ENCODE assay signal across 1 fruit fly cellular context in the genomic region with DNA sequence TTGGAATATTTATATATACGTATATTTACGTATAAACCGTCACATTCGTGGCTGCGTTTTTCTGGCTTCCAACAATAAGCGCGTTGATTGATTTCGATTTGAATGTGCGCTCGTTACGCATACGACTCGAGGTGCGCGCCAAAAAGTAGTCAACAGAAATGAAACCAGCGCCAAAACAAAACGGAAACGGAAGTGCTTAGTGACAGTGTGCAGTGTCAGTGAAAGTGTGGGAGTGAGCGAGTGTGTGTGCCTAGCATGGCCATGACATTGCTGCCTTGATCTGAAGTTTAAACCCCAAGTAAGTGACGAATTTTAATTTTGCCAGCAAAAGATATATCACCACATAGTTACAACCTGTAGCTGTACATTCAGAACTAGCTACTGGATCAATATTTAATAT.
TF ChIP-seq lines count a peak whose summit lies in the region.

A gene (plus strand): TSS at position 192 of the 400 bp plus-strand sequence.

TF ChIP-seq in whole organism, embryonic, 481 proteins besides CTCF, POLR2A, EP300 and RAD21 (continued from another document and continues in another):
- TF ChIP-seq HmgD (GFP tag; optimal IDR thresholded peaks at IDR 0.05; lab: Kevin White, UChicago), result no peak
- TF ChIP-seq run (tag; optimal IDR thresholded peaks at IDR 0.05; lab: Kevin White, UChicago), result no peak
- no peak for TF ChIP-seq CG4282 (GFP tag; optimal IDR thresholded peaks at IDR 0.05; lab: Kevin White, UChicago)
- TF ChIP-seq CG6813 (GFP tag; optimal IDR thresholded peaks at IDR 0.05; lab: Kevin White, UChicago), result peak; percentile 75
- no peak for TF ChIP-seq D (optimal IDR thresholded peaks at IDR 0.05; lab: Kevin White, UChicago)
- peak; percentile 56 for TF ChIP-seq D (GFP tag; optimal IDR thresholded peaks at IDR 0.05; lab: Kevin White, UChicago)
- no peak for TF ChIP-seq Pdp1 (GFP tag; optimal IDR thresholded peaks at IDR 0.05; lab: Kevin White, UChicago)
- peak; percentile 36 for TF ChIP-seq MTF-1 (GFP tag; optimal IDR thresholded peaks at IDR 0.05; lab: Kevin White, UChicago; ENCODE audit: borderline replicate concordance)
- TF ChIP-seq HmgZ (tag; optimal IDR thresholded peaks at IDR 0.05; lab: Kevin White, UChicago), result no peak
- TF ChIP-seq row (GFP tag; IDR thresholded peaks at IDR 0.05; lab: Robert Waterston, UW), result no peak
- no peak for TF ChIP-seq zf30C (GFP tag; optimal IDR thresholded peaks at IDR 0.05; lab: Kevin White, UChicago)
- TF ChIP-seq Poxn (GFP tag; IDR thresholded peaks at IDR 0.05; lab: Robert Waterston, UW), result no peak
- no peak for TF ChIP-seq eve (GFP tag; optimal IDR thresholded peaks at IDR 0.05; lab: Kevin White, UChicago)
- no peak for TF ChIP-seq hb (GFP tag; IDR thresholded peaks at IDR 0.05; lab: Robert Waterston, UW; ENCODE audit: partially characterized antibody)
- no peak for TF ChIP-seq Xrp1 (GFP tag; IDR thresholded peaks at IDR 0.05; lab: Robert Waterston, UW)
- no peak for TF ChIP-seq Ptx1 (GFP tag; IDR thresholded peaks at IDR 0.05; lab: Robert Waterston, UW)
- TF ChIP-seq CG3407 (GFP tag; optimal IDR thresholded peaks at IDR 0.05; lab: Kevin White, UChicago), result no peak
- no peak for TF ChIP-seq gfzf (GFP tag; optimal IDR thresholded peaks at IDR 0.05; lab: Kevin White, UChicago)
- no peak for TF ChIP-seq mirr (GFP tag; optimal IDR thresholded peaks at IDR 0.05; lab: Kevin White, UChicago)
- peak; percentile 18 for TF ChIP-seq ac (GFP tag; optimal IDR thresholded peaks at IDR 0.05; lab: Kevin White, UChicago)
- TF ChIP-seq inv (GFP tag; IDR thresholded peaks at IDR 0.05; lab: Robert Waterston, UW; ENCODE audit: partially characterized antibody), result no peak
- TF ChIP-seq HLH3B (GFP tag; IDR thresholded peaks at IDR 0.05; lab: Robert Waterston, UW), result no peak
- no peak for TF ChIP-seq CG15269 (tag; optimal IDR thresholded peaks at IDR 0.05; lab: Kevin White, UChicago)
- no peak for TF ChIP-seq CG30403 (GFP tag; optimal IDR thresholded peaks at IDR 0.05; lab: Kevin White, UChicago)
- no peak for TF ChIP-seq nom (GFP tag; optimal IDR thresholded peaks at IDR 0.05; lab: Kevin White, UChicago)
- no peak for TF ChIP-seq Myb (GFP tag; optimal IDR thresholded peaks at IDR 0.05; lab: Kevin White, UChicago)
- no peak for TF ChIP-seq Gug (GFP tag; IDR thresholded peaks at IDR 0.05; lab: Robert Waterston, UW)
- peak; percentile 5 for TF ChIP-seq CG8089 (GFP tag; optimal IDR thresholded peaks at IDR 0.05; lab: Kevin White, UChicago)
- peak; percentile 83 for TF ChIP-seq CG4707 (GFP tag; optimal IDR thresholded peaks at IDR 0.05; lab: Kevin White, UChicago)
- no peak for TF ChIP-seq prd (optimal IDR thresholded peaks at IDR 0.05; lab: Kevin White, UChicago)
- no peak for TF ChIP-seq prd (GFP tag; IDR thresholded peaks at IDR 0.05; lab: Robert Waterston, UW)
- peak; percentile 80 for TF ChIP-seq CG12219 (GFP tag; optimal IDR thresholded peaks at IDR 0.05; lab: Kevin White, UChicago)
- peak; percentile 63 for TF ChIP-seq CG6254 (GFP tag; optimal IDR thresholded peaks at IDR 0.05; lab: Kevin White, UChicago)
- peak; percentile 81 for TF ChIP-seq fd64A (GFP tag; optimal IDR thresholded peaks at IDR 0.05; lab: Kevin White, UChicago)
- TF ChIP-seq NfI (GFP tag; optimal IDR thresholded peaks at IDR 0.05; lab: Kevin White, UChicago), result peak; percentile 78
- TF ChIP-seq CG9609 (GFP tag; optimal IDR thresholded peaks at IDR 0.05; lab: Kevin White, UChicago), result peak; percentile 11
- no peak for TF ChIP-seq p53 (GFP tag; optimal IDR thresholded peaks at IDR 0.05; lab: Kevin White, UChicago)
- TF ChIP-seq C15 (GFP tag; IDR thresholded peaks at IDR 0.05; lab: Robert Waterston, UW), result no peak
- TF ChIP-seq sug (tag; optimal IDR thresholded peaks at IDR 0.05; lab: Kevin White, UChicago), result no peak
- peak; percentile 25 for TF ChIP-seq Camta (GFP tag; optimal IDR thresholded peaks at IDR 0.05; lab: Kevin White, UChicago)
- no peak for TF ChIP-seq CG2199 (GFP tag; IDR thresholded peaks at IDR 0.05; lab: Robert Waterston, UW)
- TF ChIP-seq Dip3 (GFP tag; optimal IDR thresholded peaks at IDR 0.05; lab: Kevin White, UChicago), result no peak
- TF ChIP-seq E2f1 (GFP tag; IDR thresholded peaks at IDR 0.05; lab: Robert Waterston, UW), result no peak
- TF ChIP-seq CG11695 (GFP tag; IDR thresholded peaks at IDR 0.05; lab: Robert Waterston, UW), result 0 out of 3 replicates have a peak, but pooled peaks have one; percentile 14
- no peak for TF ChIP-seq CG9876 (GFP tag; optimal IDR thresholded peaks at IDR 0.05; lab: Kevin White, UChicago)
- no peak for TF ChIP-seq CG15514 (GFP tag; optimal IDR thresholded peaks at IDR 0.05; lab: Kevin White, UChicago)
- TF ChIP-seq CG12769 (tag; optimal IDR thresholded peaks at IDR 0.05; lab: Kevin White, UChicago), result no peak
- no peak for TF ChIP-seq CG30431 (GFP tag; optimal IDR thresholded peaks at IDR 0.05; lab: Kevin White, UChicago)
- TF ChIP-seq klu (GFP tag; IDR thresholded peaks at IDR 0.05; lab: Robert Waterston, UW), result no peak
- no peak for TF ChIP-seq CG15479 (GFP tag; optimal IDR thresholded peaks at IDR 0.05; lab: Kevin White, UChicago)
- no peak for TF ChIP-seq al (GFP tag; IDR thresholded peaks at IDR 0.05; lab: Robert Waterston, UW)
- no peak for TF ChIP-seq Lpt (GFP tag; optimal IDR thresholded peaks at IDR 0.05; lab: Kevin White, UChicago)
- TF ChIP-seq usp (GFP tag; optimal IDR thresholded peaks at IDR 0.05; lab: Kevin White, UChicago), result no peak
- TF ChIP-seq CG7928 (GFP tag; optimal IDR thresholded peaks at IDR 0.05; lab: Kevin White, UChicago), result no peak
- no peak for TF ChIP-seq H15 (GFP tag; IDR thresholded peaks at IDR 0.05; lab: Robert Waterston, UW)
- TF ChIP-seq kah (GFP tag; optimal IDR thresholded peaks at IDR 0.05; lab: Kevin White, UChicago), result peak; percentile 43
- no peak for TF ChIP-seq exex (tag; optimal IDR thresholded peaks at IDR 0.05; lab: Kevin White, UChicago)
- no peak for TF ChIP-seq fru (optimal IDR thresholded peaks at IDR 0.05; lab: Kevin White, UChicago)
- TF ChIP-seq trem (tag; optimal IDR thresholded peaks at IDR 0.05; lab: Kevin White, UChicago), result no peak
- TF ChIP-seq tin (GFP tag; optimal IDR thresholded peaks at IDR 0.05; lab: Kevin White, UChicago), result peak; percentile 27
- TF ChIP-seq nerfin-2 (GFP tag; IDR thresholded peaks at IDR 0.05; lab: Robert Waterston, UW; ENCODE audit: partially characterized antibody), result no peak
- TF ChIP-seq Hsf (GFP tag; optimal IDR thresholded peaks at IDR 0.05; lab: Kevin White, UChicago), result peak; percentile 12
- peak; percentile 96 for TF ChIP-seq Ets97D (GFP tag; optimal IDR thresholded peaks at IDR 0.05; lab: Kevin White, UChicago)
- TF ChIP-seq Atf3 (GFP tag; optimal IDR thresholded peaks at IDR 0.05; lab: Kevin White, UChicago), result no peak
- TF ChIP-seq cato (GFP tag; optimal IDR thresholded peaks at IDR 0.05; lab: Kevin White, UChicago; ENCODE audit: borderline replicate concordance), result no peak
- TF ChIP-seq CG11085 (GFP tag; IDR thresholded peaks at IDR 0.05; lab: Robert Waterston, UW), result no peak
- no peak for TF ChIP-seq Drgx (GFP tag; IDR thresholded peaks at IDR 0.05; lab: Robert Waterston, UW)
- no peak for TF ChIP-seq CG16815 (GFP tag; optimal IDR thresholded peaks at IDR 0.05; lab: Kevin White, UChicago)
- no peak for TF ChIP-seq vvl (GFP tag; IDR thresholded peaks at IDR 0.05; lab: Robert Waterston, UW)
- no peak for TF ChIP-seq ttk (GFP tag; IDR thresholded peaks at IDR 0.05; lab: Robert Waterston, UW)
- TF ChIP-seq Hand (GFP tag; optimal IDR thresholded peaks at IDR 0.05; lab: Kevin White, UChicago), result no peak
- TF ChIP-seq CG10959 (GFP tag; IDR thresholded peaks at IDR 0.05; lab: Robert Waterston, UW), result no peak
- no peak for TF ChIP-seq Eip74EF (GFP tag; optimal IDR thresholded peaks at IDR 0.05; lab: Kevin White, UChicago)
- no peak for TF ChIP-seq dm (GFP tag; optimal IDR thresholded peaks at IDR 0.05; lab: Kevin White, UChicago)
- no peak for TF ChIP-seq CkIIα-i1 (GFP tag; IDR thresholded peaks at IDR 0.05; lab: Robert Waterston, UW)
- TF ChIP-seq CG33557 (GFP tag; optimal IDR thresholded peaks at IDR 0.05; lab: Kevin White, UChicago), result peak; percentile 42
- no peak for TF ChIP-seq phol (tag; optimal IDR thresholded peaks at IDR 0.05; lab: Kevin White, UChicago)
- TF ChIP-seq CG11723 (GFP tag; optimal IDR thresholded peaks at IDR 0.05; lab: Kevin White, UChicago), result no peak
- no peak for TF ChIP-seq dmrt99B (tag; optimal IDR thresholded peaks at IDR 0.05; lab: Kevin White, UChicago)
- no peak for TF ChIP-seq peb (GFP tag; IDR thresholded peaks at IDR 0.05; lab: Robert Waterston, UW)
- TF ChIP-seq fu2 (GFP tag; optimal IDR thresholded peaks at IDR 0.05; lab: Kevin White, UChicago), result no peak
- peak; percentile 33 for TF ChIP-seq fd102C (GFP tag; optimal IDR thresholded peaks at IDR 0.05; lab: Kevin White, UChicago)
- TF ChIP-seq ap (GFP tag; IDR thresholded peaks at IDR 0.05; lab: Robert Waterston, UW), result no peak
- no peak for TF ChIP-seq Doc3 (GFP tag; IDR thresholded peaks at IDR 0.05; lab: Robert Waterston, UW; ENCODE audit: partially characterized antibody)
- peak; percentile 37 for TF ChIP-seq CrebB (tag; optimal IDR thresholded peaks at IDR 0.05; lab: Kevin White, UChicago)
- peak; percentile 80 for TF ChIP-seq odd (GFP tag; optimal IDR thresholded peaks at IDR 0.05; lab: Kevin White, UChicago)
- TF ChIP-seq CG16813 (GFP tag; IDR thresholded peaks at IDR 0.05; lab: Robert Waterston, UW; ENCODE audit: partially characterized antibody), result no peak
- no peak for TF ChIP-seq CG12236 (GFP tag; optimal IDR thresholded peaks at IDR 0.05; lab: Kevin White, UChicago)
- TF ChIP-seq hkb (optimal IDR thresholded peaks at IDR 0.05; lab: Kevin White, UChicago), result no peak
- 0 out of 2 replicates have a peak, but pooled peaks have one; percentile 17 for TF ChIP-seq hkb (GFP tag; IDR thresholded peaks at IDR 0.05; lab: Robert Waterston, UW)
- TF ChIP-seq Dbx (GFP tag; IDR thresholded peaks at IDR 0.05; lab: Robert Waterston, UW), result no peak
- TF ChIP-seq CG17829 (tag; optimal IDR thresholded peaks at IDR 0.05; lab: Kevin White, UChicago), result no peak
- TF ChIP-seq CHES-1-like (GFP tag; optimal IDR thresholded peaks at IDR 0.05; lab: Kevin White, UChicago), result no peak
- no peak for TF ChIP-seq pros (GFP tag; optimal IDR thresholded peaks at IDR 0.05; lab: Kevin White, UChicago)
- peak; percentile 26 for TF ChIP-seq zen (tag; optimal IDR thresholded peaks at IDR 0.05; lab: Kevin White, UChicago)
- TF ChIP-seq Nf-YA (GFP tag; IDR thresholded peaks at IDR 0.05; lab: Robert Waterston, UW), result no peak
- TF ChIP-seq Optix (GFP tag; IDR thresholded peaks at IDR 0.05; lab: Robert Waterston, UW), result no peak
- TF ChIP-seq esg (GFP tag; conservative IDR thresholded peaks at IDR 0.05; lab: Robert Waterston, UW), result no peak
- no peak for TF ChIP-seq CG18599 (GFP tag; optimal IDR thresholded peaks at IDR 0.05; lab: Kevin White, UChicago)
- peak; percentile 2 for TF ChIP-seq Six4 (GFP tag; optimal IDR thresholded peaks at IDR 0.05; lab: Kevin White, UChicago)
- peak; percentile 47 for TF ChIP-seq CG13775 (GFP tag; optimal IDR thresholded peaks at IDR 0.05; lab: Kevin White, UChicago)
- no peak for TF ChIP-seq CG12942 (GFP tag; optimal IDR thresholded peaks at IDR 0.05; lab: Kevin White, UChicago)
- no peak for TF ChIP-seq CG16779 (GFP tag; IDR thresholded peaks at IDR 0.05; lab: Robert Waterston, UW)
- no peak for TF ChIP-seq cas (GFP tag; IDR thresholded peaks at IDR 0.05; lab: Robert Waterston, UW)
- TF ChIP-seq CoRest (tag; optimal IDR thresholded peaks at IDR 0.05; lab: Kevin White, UChicago), result no peak
- no peak for TF ChIP-seq dpn (GFP tag; optimal IDR thresholded peaks at IDR 0.05; lab: Kevin White, UChicago)
- no peak for TF ChIP-seq CG18476 (GFP tag; optimal IDR thresholded peaks at IDR 0.05; lab: Kevin White, UChicago)
- TF ChIP-seq CG2202 (tag; optimal IDR thresholded peaks at IDR 0.05; lab: Kevin White, UChicago), result peak; percentile 66
- TF ChIP-seq grn (GFP tag; optimal IDR thresholded peaks at IDR 0.05; lab: Kevin White, UChicago), result no peak
- no peak for TF ChIP-seq salm (tag; optimal IDR thresholded peaks at IDR 0.05; lab: Kevin White, UChicago)
- TF ChIP-seq MESR4 (GFP tag; optimal IDR thresholded peaks at IDR 0.05; lab: Kevin White, UChicago), result peak; percentile 3
- TF ChIP-seq CG6854 (GFP tag; optimal IDR thresholded peaks at IDR 0.05; lab: Kevin White, UChicago), result peak; percentile 42
- no peak for TF ChIP-seq dati (GFP tag; IDR thresholded peaks at IDR 0.05; lab: Robert Waterston, UW)
- TF ChIP-seq CG1024 (GFP tag; IDR thresholded peaks at IDR 0.05; lab: Robert Waterston, UW), result no peak
- TF ChIP-seq B-H2 (GFP tag; optimal IDR thresholded peaks at IDR 0.05; lab: Kevin White, UChicago), result no peak
- TF ChIP-seq mld (GFP tag; IDR thresholded peaks at IDR 0.05; lab: Robert Waterston, UW; ENCODE audit: partially characterized antibody), result no peak
- peak; percentile 71 for TF ChIP-seq CG18619 (GFP tag; optimal IDR thresholded peaks at IDR 0.05; lab: Kevin White, UChicago)
- no peak for TF ChIP-seq CG17361 (GFP tag; IDR thresholded peaks at IDR 0.05; lab: Robert Waterston, UW)
- TF ChIP-seq trh (GFP tag; optimal IDR thresholded peaks at IDR 0.05; lab: Kevin White, UChicago), result no peak
- no peak for TF ChIP-seq Meics (GFP tag; optimal IDR thresholded peaks at IDR 0.05; lab: Kevin White, UChicago)
- TF ChIP-seq ase (GFP tag; IDR thresholded peaks at IDR 0.05; lab: Robert Waterston, UW), result no peak
- TF ChIP-seq sc (optimal IDR thresholded peaks at IDR 0.05; lab: Kevin White, UChicago), result no peak
- peak; percentile 36 for TF ChIP-seq sc (GFP tag; optimal IDR thresholded peaks at IDR 0.05; lab: Kevin White, UChicago)
- TF ChIP-seq dimm (GFP tag; IDR thresholded peaks at IDR 0.05; lab: Robert Waterston, UW), result no peak
- TF ChIP-seq fd3F (GFP tag; optimal IDR thresholded peaks at IDR 0.05; lab: Kevin White, UChicago), result no peak
- TF ChIP-seq yki (optimal IDR thresholded peaks at IDR 0.05; lab: Kevin White, UChicago), result no peak
- peak; percentile 45 for TF ChIP-seq CG17802 (tag; optimal IDR thresholded peaks at IDR 0.05; lab: Kevin White, UChicago)
- peak; percentile 1 for TF ChIP-seq Dp (GFP tag; optimal IDR thresholded peaks at IDR 0.05; lab: Kevin White, UChicago)
- TF ChIP-seq CG5180 (GFP tag; optimal IDR thresholded peaks at IDR 0.05; lab: Kevin White, UChicago), result no peak
- TF ChIP-seq lab (GFP tag; optimal IDR thresholded peaks at IDR 0.05; lab: Kevin White, UChicago), result no peak
- no peak for TF ChIP-seq CG11456 (GFP tag; IDR thresholded peaks at IDR 0.05; lab: Robert Waterston, UW)
- TF ChIP-seq ranshi (GFP tag; IDR thresholded peaks at IDR 0.05; lab: Robert Waterston, UW), result no peak
- no peak for TF ChIP-seq CG4404 (GFP tag; IDR thresholded peaks at IDR 0.05; lab: Robert Waterston, UW)
- TF ChIP-seq Elba2 (GFP tag; optimal IDR thresholded peaks at IDR 0.05; lab: Kevin White, UChicago), result no peak
